Fruit fly (Drosophila melanogaster): ENCODE data around the gene mor.
A peak's percentile ranks its signal among the peaks of the same experiment; 100 is the strongest.

The mor gene

DNA sequence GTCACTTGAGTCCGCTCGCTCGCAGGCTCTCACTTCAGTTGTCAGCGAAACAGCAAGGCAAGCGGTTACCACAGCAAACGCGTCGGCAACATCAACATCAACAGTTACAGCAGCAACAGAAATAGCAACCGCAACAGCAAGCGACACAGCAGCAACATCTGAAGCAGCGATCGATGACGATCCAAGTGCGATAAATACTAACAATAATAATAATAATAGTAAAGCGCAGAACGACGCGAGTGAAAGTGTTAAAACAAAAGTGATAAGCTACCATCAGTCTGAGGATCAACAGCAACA lies 21.8 kb upstream of the mor start:
- TF ChIP-seq Jarid2 (GFP tag; optimal IDR thresholded peaks at IDR 0.05) (peak; percentile 49), CG2875 (GFP tag; optimal IDR thresholded peaks at IDR 0.05) (no peak), Med (GFP tag) (peak; percentile 15), schlank (tag; optimal IDR thresholded peaks at IDR 0.05) (no peak), crol (GFP tag; IDR thresholded peaks at IDR 0.05) (0 out of 2 replicates have a peak, but pooled peaks have one; percentile 0), CG8359 (GFP tag; optimal IDR thresholded peaks at IDR 0.05; ENCODE audit: borderline replicate concordance) (peak; percentile 34), Ets65A (GFP tag) (peak; percentile 51), CG15479 (GFP tag; optimal IDR thresholded peaks at IDR 0.05) (peak; percentile 90)

DNA sequence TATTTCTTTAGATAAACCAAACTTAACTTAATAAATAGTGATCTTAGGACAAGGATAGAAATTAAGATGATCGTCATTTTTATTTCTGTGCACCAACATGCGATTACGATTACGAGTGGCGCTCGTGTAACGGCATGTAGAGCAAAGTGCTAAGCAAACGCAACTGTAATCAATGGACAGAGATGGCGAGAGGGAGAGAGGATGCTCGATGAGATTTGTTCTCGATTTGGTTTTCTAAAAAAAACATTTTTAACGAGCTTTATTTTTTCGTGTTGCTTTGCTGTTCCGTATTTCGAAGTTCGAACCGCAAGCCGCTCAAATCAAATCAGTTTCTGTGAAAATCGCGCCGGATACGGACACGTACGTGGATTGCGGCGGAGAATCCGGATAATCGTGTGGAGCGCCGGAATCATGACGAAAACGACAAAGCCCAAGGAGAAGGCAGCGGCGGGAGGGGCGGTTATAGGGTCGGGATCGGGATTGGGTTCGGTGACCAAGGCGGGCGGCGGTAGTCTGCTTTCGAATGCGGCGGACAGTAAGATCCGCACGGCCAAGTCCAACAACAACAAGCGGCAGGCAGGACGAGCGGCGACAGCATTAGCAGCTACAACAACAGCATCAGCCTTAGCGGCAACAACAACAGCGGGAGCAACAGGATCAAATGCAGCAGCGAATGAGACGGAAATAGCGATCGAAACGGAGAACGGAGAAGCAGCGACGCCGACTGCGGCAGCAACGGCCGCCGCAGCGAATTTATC lies 21.3 kb upstream of the mor start:
- 0 out of 3 replicates have a peak, but pooled peaks have one; percentile 20 for TF ChIP-seq CG16813 (GFP tag; IDR thresholded peaks at IDR 0.05; ENCODE audit: partially characterized antibody)
- TF ChIP-seq CG17612 (GFP tag; IDR thresholded peaks at IDR 0.05), result no peak
- peak; percentile 24 for TF ChIP-seq Ets65A (GFP tag)
- 0 out of 3 replicates have a peak, but pooled peaks have one; percentile 48 for TF ChIP-seq hb (GFP tag; IDR thresholded peaks at IDR 0.05; ENCODE audit: partially characterized antibody)
- no peak for TF ChIP-seq ERR (GFP tag; optimal IDR thresholded peaks at IDR 0.05)
- peak; percentile 27; the same call in 1 of the 2 replicates for TF ChIP-seq crol (GFP tag; IDR thresholded peaks at IDR 0.05)
- TF ChIP-seq Trl (optimal IDR thresholded peaks at IDR 0.05), result peak in 1 of 2 experiments; percentile 20
- TF ChIP-seq Trl (GFP tag; optimal IDR thresholded peaks at IDR 0.05), result no peak
- TF ChIP-seq CG1832 (GFP tag; optimal IDR thresholded peaks at IDR 0.05), result peak; percentile 30
- TF ChIP-seq CG7963 (GFP tag; IDR thresholded peaks at IDR 0.05; ENCODE audit: partially characterized antibody), result 0 out of 3 replicates have a peak, but pooled peaks have one; percentile 8
- peak; percentile 99 for TF ChIP-seq CG4360 (GFP tag; IDR thresholded peaks at IDR 0.05)
- no peak for TF ChIP-seq nau (GFP tag; optimal IDR thresholded peaks at IDR 0.05)
- TF ChIP-seq CG11723 (GFP tag; optimal IDR thresholded peaks at IDR 0.05), result no peak
- peak; percentile 61; the same call in 1 of the 2 replicates for TF ChIP-seq Adf1 (GFP tag; IDR thresholded peaks at IDR 0.05)
- no peak for TF ChIP-seq CG7556 (GFP tag; optimal IDR thresholded peaks at IDR 0.05)
- TF ChIP-seq Drgx (GFP tag; IDR thresholded peaks at IDR 0.05), result peak; percentile 12; the same call in 1 of the 2 replicates
- TF ChIP-seq Rfx (GFP tag; IDR thresholded peaks at IDR 0.05), result 0 out of 2 replicates have a peak, but pooled peaks have one; percentile 9
- TF ChIP-seq CG17359 (tag; optimal IDR thresholded peaks at IDR 0.05), result no peak
- TF ChIP-seq zen (tag; optimal IDR thresholded peaks at IDR 0.05), result peak; percentile 65
- peak; percentile 62 for TF ChIP-seq Med (GFP tag)
- TF ChIP-seq bbx (GFP tag; IDR thresholded peaks at IDR 0.05; ENCODE audit: partially characterized antibody), result no peak

DNA sequence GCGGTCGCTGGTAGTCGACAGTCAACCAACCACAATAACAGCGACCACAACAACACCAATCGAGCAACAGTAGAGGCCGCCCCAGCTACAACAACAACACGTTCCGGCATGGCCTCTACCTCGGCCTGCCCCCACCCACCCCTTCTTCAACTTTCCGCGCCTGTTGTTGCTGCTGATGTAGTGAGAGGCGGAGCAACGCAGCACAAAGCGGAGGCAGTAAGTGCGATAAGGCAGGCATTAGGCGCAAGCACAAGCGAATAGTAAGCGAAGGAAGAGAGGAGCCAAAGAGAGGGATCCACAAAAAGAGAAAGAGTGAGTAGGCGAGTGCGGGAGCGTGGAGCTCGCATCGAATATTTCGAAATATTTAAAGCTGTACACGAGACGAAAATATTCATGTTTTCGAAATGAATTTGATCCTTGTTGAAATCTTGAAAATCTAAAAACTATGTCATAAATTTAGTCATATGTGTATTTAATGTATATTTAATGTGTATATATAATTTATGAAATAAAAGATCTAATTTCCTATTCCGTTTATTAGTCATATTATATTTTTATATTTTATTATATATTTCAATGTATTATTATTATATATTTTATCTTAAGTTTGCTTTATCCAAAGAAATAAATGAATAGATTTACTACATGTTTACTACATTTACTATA lies 20.6 kb upstream of the mor start:
- TF ChIP-seq CG34422 (GFP tag; IDR thresholded peaks at IDR 0.05) (peak; percentile 11; the same call in 1 of the 3 replicates), CG3163 (GFP tag; optimal IDR thresholded peaks at IDR 0.05) (peak; percentile 98), tx (GFP tag; optimal IDR thresholded peaks at IDR 0.05) (no peak), CG18262 (tag; optimal IDR thresholded peaks at IDR 0.05) (peak; percentile 52), CG17361 (GFP tag; IDR thresholded peaks at IDR 0.05) (peak; percentile 63; the same call in 2 of the 3 replicates), kay (GFP tag; optimal IDR thresholded peaks at IDR 0.05) (no peak), CG34376 (GFP tag; optimal IDR thresholded peaks at IDR 0.05) (peak; percentile 71), tgo (GFP tag; IDR thresholded peaks at IDR 0.05) (peak; percentile 23; the same call in 1 of the 3 replicates), al (GFP tag; IDR thresholded peaks at IDR 0.05) (0 out of 2 replicates have a peak, but pooled peaks have one; percentile 10), Bdp1 (GFP tag; optimal IDR thresholded peaks at IDR 0.05) (no peak), Aef1 (GFP tag; IDR thresholded peaks at IDR 0.05) (peak; percentile 94), gem (tag; optimal IDR thresholded peaks at IDR 0.05) (peak; percentile 57), mam (GFP tag; optimal IDR thresholded peaks at IDR 0.05) (no peak), mirr (GFP tag; optimal IDR thresholded peaks at IDR 0.05) (peak; percentile 88), amos (GFP tag; IDR thresholded peaks at IDR 0.05; ENCODE audit: partially characterized antibody) (peak; percentile 4; the same call in 1 of the 2 replicates), Nf-YA (GFP tag; IDR thresholded peaks at IDR 0.05) (peak; percentile 91), HmgZ (tag; optimal IDR thresholded peaks at IDR 0.05) (peak; percentile 81), hb (GFP tag; IDR thresholded peaks at IDR 0.05; ENCODE audit: partially characterized antibody) (no peak), ci (GFP tag; IDR thresholded peaks at IDR 0.05) (peak; percentile 23; the same call in 1 of the 3 replicates), Opbp (GFP tag; IDR thresholded peaks at IDR 0.05; ENCODE audit: partially characterized antibody) (no peak), odd (GFP tag; optimal IDR thresholded peaks at IDR 0.05) (no peak)

Data from whole organism, embryonic.